Worm (Caenorhabditis elegans): ENCODE measurements around the gene Y111B2A.2.

The Y111B2A.2 gene

ce11 chrIII:12495594-12496096, at the start of gene Y111B2A.2, which contains the start of gene Y111B2A.1:
Gene Y111B2A.2, plus strand, starts transcription at chrIII:12496086.
Gene Y111B2A.1, minus strand, starts transcription at chrIII:12495644.
- TF ChIP-seq med-1 (GFP tag; optimal IDR thresholded peaks at IDR 0.05; ENCODE audit: insufficient read depth) = no peak
- no peak for TF ChIP-seq ztf-23 (GFP tag; IDR thresholded peaks at IDR 0.05)
- no peak for TF ChIP-seq T22C8.4 (GFP tag; IDR thresholded peaks at IDR 0.05)
- no peak for TF ChIP-seq tab-1 (GFP tag; IDR thresholded peaks at IDR 0.05)
- no peak for TF ChIP-seq ref-1 (GFP tag; conservative IDR thresholded peaks at IDR 0.05)

- TF ChIP-seq tab-1 (GFP tag; IDR thresholded peaks at IDR 0.05) = no peak
- no peak for TF ChIP-seq ref-1 (GFP tag; conservative IDR thresholded peaks at IDR 0.05)
- TF ChIP-seq cog-1 (tag; optimal IDR thresholded peaks at IDR 0.05) = no peak
- TF ChIP-seq flt-1 (GFP tag; IDR thresholded peaks at IDR 0.05) = no peak
- no peak for TF ChIP-seq med-1 (GFP tag; optimal IDR thresholded peaks at IDR 0.05; ENCODE audit: insufficient read depth)
Measured at ce11 chrIII:12453315-12453714, 42.6 kb upstream of the Y111B2A.2 start, which contains the start of gene ani-1. Gene ani-1, minus strand, starts transcription at chrIII:12453375.

- TF ChIP-seq ztf-23 (GFP tag; IDR thresholded peaks at IDR 0.05) (no peak), T22C8.4 (GFP tag; IDR thresholded peaks at IDR 0.05) (0 out of 2 replicates have a peak, but pooled peaks have one; percentile 41), klf-2 (GFP tag; conservative IDR thresholded peaks at IDR 0.05) (no peak), med-1 (GFP tag; optimal IDR thresholded peaks at IDR 0.05; ENCODE audit: insufficient read depth) (no peak)
Measured at ce11 chrIII:12453785-12454184, 42.1 kb upstream of the Y111B2A.2 start.

ce11 chrIII:12455651-12456420, 40.0 kb upstream of the Y111B2A.2 start:
- TF ChIP-seq ztf-23 (GFP tag; IDR thresholded peaks at IDR 0.05) (no peak), tab-1 (GFP tag; IDR thresholded peaks at IDR 0.05) (no peak), T22C8.4 (GFP tag; IDR thresholded peaks at IDR 0.05) (no peak), cog-1 (tag; optimal IDR thresholded peaks at IDR 0.05) (no peak), flt-1 (GFP tag; IDR thresholded peaks at IDR 0.05) (no peak), ztf-29 (GFP tag; IDR thresholded peaks at IDR 0.05) (no peak), klf-2 (GFP tag; conservative IDR thresholded peaks at IDR 0.05) (no peak), ref-1 (GFP tag; conservative IDR thresholded peaks at IDR 0.05) (no peak), med-1 (GFP tag; optimal IDR thresholded peaks at IDR 0.05; ENCODE audit: insufficient read depth) (no peak)

- TF ChIP-seq T22C8.4 (GFP tag; IDR thresholded peaks at IDR 0.05) (no peak), ref-1 (GFP tag; conservative IDR thresholded peaks at IDR 0.05) (no peak)
Measured at ce11 chrIII:12456801-12457647, 38.9 kb upstream of the Y111B2A.2 start, which contains the start of the genes scav-3 and Y49E10.21. Gene scav-3, minus strand, starts transcription at chrIII:12456850. Gene Y49E10.21, plus strand, starts transcription at chrIII:12457597.

- TF ChIP-seq ztf-29 (GFP tag; IDR thresholded peaks at IDR 0.05) (no peak), T22C8.4 (GFP tag; IDR thresholded peaks at IDR 0.05) (no peak), ztf-23 (GFP tag; IDR thresholded peaks at IDR 0.05) (no peak), cog-1 (tag; optimal IDR thresholded peaks at IDR 0.05) (no peak), tab-1 (GFP tag; IDR thresholded peaks at IDR 0.05) (no peak), med-1 (GFP tag; optimal IDR thresholded peaks at IDR 0.05; ENCODE audit: insufficient read depth) (no peak), flt-1 (GFP tag; IDR thresholded peaks at IDR 0.05) (no peak), ref-1 (GFP tag; conservative IDR thresholded peaks at IDR 0.05) (no peak), klf-2 (GFP tag; conservative IDR thresholded peaks at IDR 0.05) (no peak)
Measured at ce11 chrIII:12458970-12459369, 36.9 kb upstream of the Y111B2A.2 start.

ce11 chrIII:12466310-12466709, 29.6 kb upstream of the Y111B2A.2 start, which contains the start of gene pstk-1:
Gene pstk-1, plus strand, starts transcription at chrIII:12466610.
- no peak for TF ChIP-seq ref-1 (GFP tag; conservative IDR thresholded peaks at IDR 0.05)
- TF ChIP-seq ztf-29 (GFP tag; IDR thresholded peaks at IDR 0.05) = no peak

ce11 chrIII:12468869-12469268, 27.0 kb upstream of the Y111B2A.2 start, which contains the start of gene Y49E10.29:
Gene Y49E10.29, plus strand, starts transcription at chrIII:12469169.
- no peak for TF ChIP-seq klf-2 (GFP tag; conservative IDR thresholded peaks at IDR 0.05)
- TF ChIP-seq ztf-29 (GFP tag; IDR thresholded peaks at IDR 0.05) = no peak
- TF ChIP-seq ref-1 (GFP tag; conservative IDR thresholded peaks at IDR 0.05) = no peak
- no peak for TF ChIP-seq ztf-23 (GFP tag; IDR thresholded peaks at IDR 0.05)
- TF ChIP-seq med-1 (GFP tag; optimal IDR thresholded peaks at IDR 0.05; ENCODE audit: insufficient read depth) = no peak
- TF ChIP-seq flt-1 (GFP tag; IDR thresholded peaks at IDR 0.05) = no peak
- no peak for TF ChIP-seq T22C8.4 (GFP tag; IDR thresholded peaks at IDR 0.05)
- TF ChIP-seq cog-1 (tag; optimal IDR thresholded peaks at IDR 0.05) = no peak
- TF ChIP-seq tab-1 (GFP tag; IDR thresholded peaks at IDR 0.05) = no peak

- TF ChIP-seq flt-1 (GFP tag; IDR thresholded peaks at IDR 0.05) (no peak), med-1 (GFP tag; optimal IDR thresholded peaks at IDR 0.05; ENCODE audit: insufficient read depth) (no peak), ztf-23 (GFP tag; IDR thresholded peaks at IDR 0.05) (no peak), ref-1 (GFP tag; conservative IDR thresholded peaks at IDR 0.05) (no peak), ztf-29 (GFP tag; IDR thresholded peaks at IDR 0.05) (no peak), tab-1 (GFP tag; IDR thresholded peaks at IDR 0.05) (no peak), cog-1 (tag; optimal IDR thresholded peaks at IDR 0.05) (no peak), klf-2 (GFP tag; conservative IDR thresholded peaks at IDR 0.05) (no peak), T22C8.4 (GFP tag; IDR thresholded peaks at IDR 0.05) (no peak)
Measured at ce11 chrIII:12469800-12470199, 26.1 kb upstream of the Y111B2A.2 start.

Data from whole organism, midembryonic.